Worm (Caenorhabditis elegans) whole organism, L2 larva: ENCODE results near the gene ZC262.2.

ENCODE experiments used
- R02D3.7 ChIP-seq: fragments of 150-350 bp; optimal IDR thresholded peaks from 2 replicates; lab custom pipeline; 2014; ENCODE audit warnings: missing biosample characterization, missing genetic modification characterization
- aly-2 ChIP-seq: fragments of 150-350 bp; optimal IDR thresholded peaks from 2 replicates; lab custom pipeline; 2014; ENCODE audit warnings: missing biosample characterization, missing genetic modification characterization
- ama-1 ChIP-seq: fragments of 150-350 bp; optimal IDR thresholded peaks from 2 replicates; lab custom pipeline; 2018; ENCODE audit warnings: inconsistent platforms
- lin-13 ChIP-seq: fragments of 150-350 bp; optimal IDR thresholded peaks from 2 replicates; lab custom pipeline; 2014; ENCODE audit warnings: missing biosample characterization, missing genetic modification reagents, missing genetic modification characterization
- mdl-1 ChIP-seq, 2 experiments: fragments of 150-350 bp in 1 of 2; sonication (generic microtip) in 1 of 2; optimal IDR thresholded peaks; 2 replicates each; lab custom pipeline; 2017; ENCODE audit warnings: missing biosample characterization in 2 of 2, missing genetic modification characterization in 2 of 2
- nhr-11 ChIP-seq: fragments of 150-350 bp; optimal IDR thresholded peaks from 2 replicates; lab custom pipeline; 2014; ENCODE audit warnings: missing biosample characterization, missing genetic modification characterization
- nhr-6 ChIP-seq: fragments of 150-350 bp; optimal IDR thresholded peaks from 2 replicates; lab custom pipeline; 2014; ENCODE audit warnings: missing biosample characterization, missing genetic modification characterization
- zag-1 ChIP-seq: fragments of 150-350 bp; optimal IDR thresholded peaks from 2 replicates; lab custom pipeline; 2014; ENCODE audit warnings: missing biosample characterization, missing genetic modification characterization
- ztf-4 ChIP-seq: fragments of 150-350 bp; optimal IDR thresholded peaks from 2 replicates; lab custom pipeline; 2014; ENCODE audit warnings: missing biosample characterization, missing genetic modification characterization

ce11 chrIII:8286003-8286402, 45.9 kb upstream of the ZC262.2 start:
- no peak for TF ChIP-seq aly-2
- no peak for TF ChIP-seq zag-1 (tag; lab: Kevin White, UChicago)
- TF ChIP-seq nhr-11 (tag; lab: Kevin White, UChicago) = no peak
- no peak for TF ChIP-seq mdl-1 (tag; optimal IDR thresholded peaks at IDR 0.05; lab: Kevin White, UChicago)
- no peak for TF ChIP-seq nhr-6 (tag; lab: Kevin White, UChicago)
- TF ChIP-seq lin-13 (GFP tag; lab: Kevin White, UChicago) = no peak
- TF ChIP-seq ztf-4 (tag; lab: Kevin White, UChicago) = no peak
- TF ChIP-seq R02D3.7 (tag; lab: Kevin White, UChicago) = no peak
- TF ChIP-seq ama-1 (lab: Kevin White, UChicago) = no peak
